Fruit fly (Drosophila melanogaster) whole organism, pupa: ENCODE results near the gene CD98hc.

Experiments used
- CG10348 ChIP-seq: fragments of 200-800 bp; sonication (Bioruptor generic); IDR thresholded peaks from 2 replicates; pipeline ENCODE4 v1.3.6; 2022; ENCODE audit warnings: missing biosample characterization, missing genetic modification characterization
- CG12605 ChIP-seq: fragments of 200-800 bp; sonication (Bioruptor generic); IDR thresholded peaks from 2 replicates; pipeline ENCODE4 v1.3.6; 2022; ENCODE audit warnings: missing biosample characterization, missing genetic modification characterization
- CG13204 ChIP-seq: fragments of 200-800 bp; sonication (Bioruptor generic); optimal IDR thresholded peaks from 2 replicates; lab custom pipeline; 2018; ENCODE audit warnings: missing biosample characterization, mild to moderate bottlenecking, missing genetic modification characterization, moderate library complexity
- CG14655 ChIP-seq: fragments of 200-800 bp; sonication (Bioruptor generic); optimal IDR thresholded peaks from 3 replicates; lab custom pipeline; 2017; ENCODE audit warnings: mild to moderate bottlenecking, missing biosample characterization, missing genetic modification reagents, missing genetic modification characterization
- CG15710 ChIP-seq: fragments of 200-800 bp; sonication (Bioruptor generic); optimal IDR thresholded peaks from 2 replicates; lab custom pipeline; 2018; ENCODE audit warnings: missing biosample characterization, mild to moderate bottlenecking, missing genetic modification characterization, moderate library complexity
- CG17806 ChIP-seq: fragments of 200-800 bp; sonication (Bioruptor generic); optimal IDR thresholded peaks from 2 replicates; lab custom pipeline; 2018; ENCODE audit warnings: missing biosample characterization, mild to moderate bottlenecking, missing genetic modification characterization, moderate library complexity
- CG32121 ChIP-seq: fragments of 200-800 bp; sonication (Bioruptor generic); IDR thresholded peaks from 2 replicates; pipeline ENCODE4 v1.3.6; 2022; ENCODE audit warnings: missing biosample characterization, missing genetic modification characterization
- CG34367 ChIP-seq: fragments of 200-800 bp; sonication (Bioruptor generic); optimal IDR thresholded peaks from 2 replicates; lab custom pipeline; 2018; ENCODE audit warnings: missing biosample characterization, mild to moderate bottlenecking, missing genetic modification characterization
- CG4496 ChIP-seq: fragments of 200-800 bp; sonication (Bioruptor generic); IDR thresholded peaks from 3 replicates; pipeline ENCODE4 v1.3.6; 2022; ENCODE audit warnings: missing biosample characterization, missing genetic modification characterization
- CG8159 ChIP-seq: fragments of 200-800 bp; sonication (Bioruptor generic); optimal IDR thresholded peaks from 3 replicates; lab custom pipeline; 2018; ENCODE audit warnings: missing biosample characterization, mild to moderate bottlenecking, missing genetic modification characterization, moderate library complexity
- CG8301 ChIP-seq: fragments of 200-800 bp; sonication (Bioruptor generic); optimal IDR thresholded peaks from 2 replicates; lab custom pipeline; 2018; ENCODE audit warnings: missing biosample characterization, mild to moderate bottlenecking, missing genetic modification characterization
- CG9948 ChIP-seq: fragments of 200-800 bp; sonication (Bioruptor generic); optimal IDR thresholded peaks from 2 replicates; lab custom pipeline; 2018; ENCODE audit warnings: missing biosample characterization, mild to moderate bottlenecking, missing genetic modification characterization, moderate library complexity
- D1 ChIP-seq: fragments of 200-800 bp; sonication (Bioruptor generic); optimal IDR thresholded peaks from 2 replicates; lab custom pipeline; 2018; ENCODE audit warnings: missing biosample characterization, mild to moderate bottlenecking, missing genetic modification characterization, moderate library complexity
- EcR ChIP-seq: fragments of 200-800 bp; sonication (Bioruptor generic); optimal IDR thresholded peaks from 3 replicates; lab custom pipeline; 2019; ENCODE audit warnings: missing biosample characterization, missing genetic modification characterization, mild to moderate bottlenecking, moderate library complexity, missing genetic modification reagents
- Ets98B ChIP-seq: fragments of 200-800 bp; sonication (Bioruptor generic); IDR thresholded peaks from 2 replicates; pipeline ENCODE4 v1.3.6; 2022; ENCODE audit warnings: missing biosample characterization, missing genetic modification characterization
- Pif1A ChIP-seq: fragments of 200-800 bp; sonication (Bioruptor generic); optimal IDR thresholded peaks from 3 replicates; lab custom pipeline; 2016; ENCODE audit warnings: missing biosample characterization, missing genetic modification characterization
- Pif1B ChIP-seq: fragments of 200-800 bp; sonication (Bioruptor generic); optimal IDR thresholded peaks from 3 replicates; lab custom pipeline; 2016; ENCODE audit warnings: missing biosample characterization, missing genetic modification characterization
- Snoo ChIP-seq: fragments of 200-800 bp; sonication (Bioruptor generic); optimal IDR thresholded peaks from 3 replicates; lab custom pipeline; 2017; ENCODE audit warnings: missing biosample characterization, mild to moderate bottlenecking, missing genetic modification characterization, inconsistent platforms
- fd96Ca ChIP-seq: fragments of 200-800 bp; sonication (Bioruptor generic); IDR thresholded peaks from 3 replicates; pipeline ENCODE4 v1.3.6; 2022; ENCODE audit warnings: missing biosample characterization, missing genetic modification characterization
- gl ChIP-seq: fragments of 200-800 bp; sonication (Bioruptor generic); optimal IDR thresholded peaks from 2 replicates; lab custom pipeline; 2018; ENCODE audit warnings: missing biosample characterization, mild to moderate bottlenecking, missing genetic modification characterization
- rn ChIP-seq: fragments of 200-800 bp; sonication (Bioruptor generic); IDR thresholded peaks from 2 replicates; pipeline ENCODE4 v1.3.6; 2022; ENCODE audit warnings: missing biosample characterization, missing genetic modification characterization

CD98hc gene

DNA sequence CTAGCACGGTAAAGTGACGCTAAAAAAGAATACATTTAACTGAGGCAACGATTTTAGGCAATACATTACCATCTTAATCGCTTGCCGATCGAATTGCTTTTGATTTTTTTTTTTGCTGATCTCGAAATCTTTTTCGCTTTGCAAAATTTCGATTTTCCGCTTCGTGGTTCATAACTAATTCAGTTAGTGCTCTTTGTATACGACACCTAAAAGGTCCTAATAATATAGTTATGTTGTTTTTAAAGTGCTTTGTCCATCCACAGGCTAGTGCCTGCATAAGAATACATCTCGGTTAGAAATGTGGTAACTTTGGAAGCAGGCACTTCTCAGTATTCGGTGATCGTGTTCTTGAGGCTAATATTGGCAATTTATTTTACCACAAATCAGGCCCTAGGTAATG is 2.0 kb upstream of the CD98hc start, which contains the start of gene Sfp84E:
Gene Sfp84E (minus strand): TSS at position 101 of the 400 bp plus-strand sequence.
- no peak for TF ChIP-seq fd96Ca (GFP tag; lab: Robert Waterston, UW)
- TF ChIP-seq CG10348 (GFP tag; lab: Robert Waterston, UW) = no peak
- TF ChIP-seq Snoo (tag; lab: Kevin White, UChicago) = no peak
- TF ChIP-seq Ets98B (GFP tag; lab: Robert Waterston, UW) = no peak
- TF ChIP-seq CG15710 = no peak
- TF ChIP-seq CG8301 (tag; lab: Kevin White, UChicago) = no peak
- TF ChIP-seq CG13204 (GFP tag; lab: Kevin White, UChicago) = no peak
- TF ChIP-seq CG14655 (GFP tag; lab: Kevin White, UChicago) = no peak
- TF ChIP-seq rn (GFP tag; lab: Robert Waterston, UW) = no peak
- no peak for TF ChIP-seq CG32121 (GFP tag; lab: Robert Waterston, UW)
- TF ChIP-seq Pif1B (GFP tag; lab: Kevin White, UChicago) = no peak
- TF ChIP-seq CG17806 (tag; lab: Kevin White, UChicago) = no peak
- TF ChIP-seq D1 (tag; lab: Kevin White, UChicago) = no peak
- no peak for TF ChIP-seq CG4496 (GFP tag; lab: Robert Waterston, UW)
- TF ChIP-seq CG34367 (tag; lab: Kevin White, UChicago) = no peak

DNA sequence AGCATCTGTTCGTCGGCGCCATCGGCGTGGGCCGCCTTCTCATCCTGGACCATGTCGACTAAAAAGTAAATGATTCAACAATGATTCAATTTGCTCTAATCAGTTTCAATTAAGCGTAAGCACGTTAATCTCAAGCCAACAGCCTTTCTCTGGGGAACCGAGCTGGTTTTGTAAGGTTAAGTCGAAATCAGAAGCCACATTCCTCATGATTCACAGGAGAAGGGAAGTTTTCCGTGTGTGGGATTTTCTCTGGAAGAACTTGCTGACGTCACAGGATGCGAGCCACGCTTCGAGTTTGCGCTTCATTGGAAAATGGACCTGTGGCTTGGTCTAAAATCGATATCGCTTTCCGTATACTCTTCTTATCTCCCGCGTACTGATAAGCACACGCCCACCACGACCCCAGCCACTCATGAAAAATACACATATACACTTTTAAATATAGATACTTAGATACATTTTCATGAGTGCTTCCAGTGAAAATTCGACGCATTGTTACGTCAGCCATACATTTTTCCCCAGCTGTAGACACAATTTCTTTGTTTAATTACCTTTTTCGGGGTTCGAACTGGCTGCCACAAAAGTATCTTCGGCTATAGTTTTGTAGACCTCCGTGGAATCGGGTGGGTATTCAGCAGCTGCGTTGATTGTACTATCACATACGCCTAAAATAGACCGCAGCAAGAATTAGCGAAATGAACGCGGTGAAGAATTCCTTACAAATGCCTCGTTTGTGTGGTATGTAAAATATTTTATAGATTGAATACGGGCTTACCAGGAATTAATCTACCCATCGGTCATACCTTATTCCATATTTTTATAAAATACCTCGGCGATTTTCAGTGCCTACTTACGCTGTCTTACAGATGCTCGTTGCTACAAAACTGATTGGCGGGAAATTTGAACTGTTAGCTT is 960 bp downstream of the CD98hc start:
- TF ChIP-seq Ets98B (GFP tag; lab: Robert Waterston, UW) (no peak), CG4496 (GFP tag; lab: Robert Waterston, UW) (0 out of 3 replicates have a peak, but pooled peaks have one; percentile 31), gl (tag; lab: Kevin White, UChicago) (no peak), Snoo (tag; lab: Kevin White, UChicago) (no peak), Pif1B (GFP tag; lab: Kevin White, UChicago) (no peak), CG34367 (tag; lab: Kevin White, UChicago) (peak; percentile 8), CG8159 (tag; lab: Kevin White, UChicago) (peak; percentile 16)
- TF ChIP-seq, all 21 proteins: peak for 3

DNA sequence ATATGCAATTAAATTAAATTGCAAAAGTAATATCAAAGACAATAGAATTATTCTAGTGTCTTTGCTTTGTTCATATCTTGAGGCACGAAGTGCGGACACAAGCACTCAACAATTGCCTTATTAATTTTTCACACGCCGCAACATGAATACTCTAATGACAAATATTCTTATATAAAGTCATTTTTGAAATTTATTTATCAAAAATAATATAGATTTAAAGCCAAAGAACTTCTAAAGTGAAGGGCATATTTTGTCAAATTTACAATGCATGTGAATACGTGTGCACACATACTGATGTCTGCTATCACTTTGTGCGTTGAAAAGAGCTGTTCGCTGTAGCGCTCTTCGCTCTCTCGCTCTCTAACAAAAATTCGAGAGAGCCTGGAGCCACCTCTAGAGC is 4.3 kb downstream of the CD98hc start:
- peak; percentile 57 for TF ChIP-seq Ets98B (GFP tag; lab: Robert Waterston, UW)
- peak; percentile 73; the same call in 2 of the 3 replicates for TF ChIP-seq CG4496 (GFP tag; lab: Robert Waterston, UW)
- TF ChIP-seq CG32121 (GFP tag; lab: Robert Waterston, UW) = peak; percentile 62; the same call in 1 of the 2 replicates

DNA sequence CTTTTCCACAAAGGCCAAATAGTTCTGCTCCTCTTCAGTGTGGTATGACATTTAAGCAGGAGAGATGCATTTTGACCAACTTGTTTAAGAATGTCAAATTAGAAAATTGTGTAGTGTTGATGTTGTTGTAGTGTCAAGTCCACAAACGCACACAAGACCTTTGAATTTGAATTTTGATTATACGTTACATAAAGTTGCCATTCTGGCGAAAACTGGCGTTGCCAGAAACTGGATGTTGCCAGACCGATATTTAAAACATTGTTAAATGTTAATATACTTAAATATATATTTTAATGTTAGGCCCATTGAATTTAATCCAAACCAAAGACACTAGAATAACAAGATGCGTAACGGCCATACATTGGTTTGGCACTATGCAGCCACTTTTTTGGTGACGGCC is 5.2 kb downstream of the CD98hc start:
- 0 out of 3 replicates have a peak, but pooled peaks have one; percentile 29 for TF ChIP-seq CG4496 (GFP tag; lab: Robert Waterston, UW)
- TF ChIP-seq CG34367 (tag; lab: Kevin White, UChicago) = no peak
- no peak for TF ChIP-seq CG9948 (tag; lab: Kevin White, UChicago)
- TF ChIP-seq CG17806 (tag; lab: Kevin White, UChicago) = no peak
- TF ChIP-seq CG32121 (GFP tag; lab: Robert Waterston, UW) = no peak

DNA sequence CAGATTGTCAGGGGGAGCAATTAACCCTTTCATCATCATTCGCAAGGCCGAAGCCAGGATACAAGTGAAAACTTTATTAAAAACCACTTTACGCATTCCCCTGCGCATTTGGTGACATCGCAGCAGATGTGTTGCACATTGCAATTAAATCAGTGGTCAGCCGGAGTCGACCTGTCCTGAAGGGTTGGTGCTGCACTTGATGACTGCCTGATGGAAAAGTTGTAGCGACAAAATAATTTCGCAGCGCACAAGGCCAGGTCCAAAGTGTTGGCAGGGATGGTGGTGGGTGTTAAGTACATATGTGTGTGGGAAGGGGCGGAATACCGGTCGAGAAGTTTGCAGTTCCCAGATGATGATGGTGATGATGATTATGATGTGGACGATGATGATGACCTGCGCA is 6.0 kb downstream of the CD98hc start:
- TF ChIP-seq Pif1B (GFP tag; lab: Kevin White, UChicago) = no peak
- TF ChIP-seq D1 (tag; lab: Kevin White, UChicago) = no peak
- no peak for TF ChIP-seq CG4496 (GFP tag; lab: Robert Waterston, UW)
- no peak for TF ChIP-seq Pif1A (GFP tag; lab: Kevin White, UChicago)
- TF ChIP-seq fd96Ca (GFP tag; lab: Robert Waterston, UW) = no peak
- TF ChIP-seq Ets98B (GFP tag; lab: Robert Waterston, UW) = no peak
- no peak for TF ChIP-seq CG10348 (GFP tag; lab: Robert Waterston, UW)
- no peak for TF ChIP-seq CG12605
- no peak for TF ChIP-seq CG8301 (tag; lab: Kevin White, UChicago)

DNA sequence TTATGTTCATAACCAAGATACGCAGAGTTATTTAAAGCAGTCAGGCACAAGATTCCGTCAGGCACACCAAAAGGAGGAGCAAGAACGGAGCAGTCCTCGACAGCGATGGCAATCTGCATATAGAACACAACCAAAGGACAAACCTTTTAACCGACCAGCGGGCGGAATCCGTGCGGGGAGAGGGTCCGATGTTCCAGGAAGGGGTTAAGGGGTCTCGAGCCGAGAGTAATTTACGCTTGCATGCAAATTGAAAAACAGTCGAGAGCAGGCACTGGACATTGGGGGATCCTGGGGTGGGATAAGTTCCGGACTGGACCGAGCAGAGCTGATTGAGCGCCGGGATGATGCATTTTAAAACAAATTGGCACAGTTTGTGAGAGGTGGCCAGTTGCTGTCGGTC is 7.6 kb downstream of the CD98hc start:
- TF ChIP-seq fd96Ca (GFP tag; lab: Robert Waterston, UW) = no peak
- no peak for TF ChIP-seq CG9948 (tag; lab: Kevin White, UChicago)
- no peak for TF ChIP-seq Pif1B (GFP tag; lab: Kevin White, UChicago)
- no peak for TF ChIP-seq CG15710
- no peak for TF ChIP-seq EcR (GFP tag; lab: Kevin White, UChicago)
- no peak for TF ChIP-seq Pif1A (GFP tag; lab: Kevin White, UChicago)
- TF ChIP-seq Ets98B (GFP tag; lab: Robert Waterston, UW) = no peak
- TF ChIP-seq CG4496 (GFP tag; lab: Robert Waterston, UW) = no peak
- TF ChIP-seq CG13204 (GFP tag; lab: Kevin White, UChicago) = no peak
- no peak for TF ChIP-seq CG17806 (tag; lab: Kevin White, UChicago)
- no peak for TF ChIP-seq CG14655 (GFP tag; lab: Kevin White, UChicago)
- no peak for TF ChIP-seq gl (tag; lab: Kevin White, UChicago)
- TF ChIP-seq CG12605 = no peak
- TF ChIP-seq Snoo (tag; lab: Kevin White, UChicago) = no peak
